Fruit fly (Drosophila melanogaster) whole organism, embryonic: Measurements from ENCODE around the gene dpr9.

Experiments
- Atf-2 ChIP-seq: fragments of 200-800 bp; sonication (Bioruptor generic); optimal IDR thresholded peaks from 2 replicates; lab custom pipeline; 2016; ENCODE audit warnings: missing biosample characterization, missing genetic modification characterization
- B-H2 ChIP-seq: fragments of 200-800 bp; sonication (Bioruptor generic); optimal IDR thresholded peaks from 2 replicates; lab custom pipeline; 2018; ENCODE audit warnings: missing biosample characterization, mild to moderate bottlenecking, missing genetic modification characterization
- CG10431 ChIP-seq: fragments of 200-800 bp; sonication (Bioruptor generic); optimal IDR thresholded peaks from 3 replicates; lab custom pipeline; 2018; ENCODE audit warnings: missing biosample characterization, mild to moderate bottlenecking, missing genetic modification characterization
- CG12659 ChIP-seq: fragments of 200-800 bp; sonication (Bioruptor generic); optimal IDR thresholded peaks from 3 replicates; lab custom pipeline; 2017; ENCODE audit warnings: mild to moderate bottlenecking, missing biosample characterization, missing genetic modification reagents, missing genetic modification characterization
- CG14710 ChIP-seq: fragments of 200-800 bp; sonication (Bioruptor generic); optimal IDR thresholded peaks from 3 replicates; lab custom pipeline; 2019; ENCODE audit warnings: missing biosample characterization, mild to moderate bottlenecking, missing genetic modification characterization, moderate library complexity
- CG1529 ChIP-seq: fragments of 200-800 bp; sonication (Bioruptor generic); optimal IDR thresholded peaks from 3 replicates; lab custom pipeline; 2018; ENCODE audit warnings: missing biosample characterization, missing genetic modification characterization
- CG16815 ChIP-seq: fragments of 200-800 bp; sonication (Bioruptor generic); optimal IDR thresholded peaks from 3 replicates; lab custom pipeline; 2017; ENCODE audit warnings: missing biosample characterization, mild to moderate bottlenecking, missing genetic modification characterization
- CG18011 ChIP-seq: fragments of 200-800 bp; sonication (Bioruptor generic); optimal IDR thresholded peaks from 2 replicates; lab custom pipeline; 2017; ENCODE audit warnings: missing biosample characterization, missing genetic modification characterization, mild to moderate bottlenecking, moderate library complexity, missing genotype
- CG18476 ChIP-seq: fragments of 200-800 bp; sonication (Bioruptor generic); optimal IDR thresholded peaks from 2 replicates; lab custom pipeline; 2016; ENCODE audit warnings: missing biosample characterization, mild to moderate bottlenecking, missing genetic modification characterization
- CG2889 ChIP-seq: fragments of 200-800 bp; sonication (Bioruptor generic); IDR thresholded peaks from 3 replicates; pipeline ENCODE4 v1.3.6; 2022; ENCODE audit warnings: missing biosample characterization, missing genetic modification characterization
- CG31365 ChIP-seq: fragments of 200-800 bp; sonication (Bioruptor generic); optimal IDR thresholded peaks from 2 replicates; lab custom pipeline; 2018; ENCODE audit warnings: missing biosample characterization, mild to moderate bottlenecking, missing genetic modification characterization
- CG4328 ChIP-seq: fragments of 200-800 bp; sonication (Bioruptor generic); optimal IDR thresholded peaks from 3 replicates; lab custom pipeline; 2017; ENCODE audit warnings: missing biosample characterization, missing genetic modification reagents, missing genetic modification characterization
- CG6175 ChIP-seq: fragments of 200-800 bp; sonication (Bioruptor generic); IDR thresholded peaks from 3 replicates; pipeline ENCODE4 v1.3.6; 2022; ENCODE audit warnings: missing biosample characterization, missing genetic modification characterization
- CG6254 ChIP-seq: fragments of 200-800 bp; sonication (Bioruptor generic); optimal IDR thresholded peaks from 3 replicates; lab custom pipeline; 2017; ENCODE audit warnings: mild to moderate bottlenecking, missing biosample characterization, missing genetic modification reagents, missing genetic modification characterization
- CG6272 ChIP-seq: fragments of 200-800 bp; sonication (Bioruptor generic); IDR thresholded peaks from 2 replicates; pipeline ENCODE4 v1.3.6; 2022; ENCODE audit warnings: missing biosample characterization, missing genetic modification characterization
- CG6654 ChIP-seq: fragments of 200-800 bp; sonication (Bioruptor generic); optimal IDR thresholded peaks from 2 replicates; lab custom pipeline; 2017; ENCODE audit warnings: missing biosample characterization, mild to moderate bottlenecking, missing genetic modification characterization
- CG7372 ChIP-seq: fragments of 200-800 bp; sonication (Bioruptor generic); IDR thresholded peaks from 2 replicates; pipeline ENCODE4 v1.3.6; 2022; ENCODE audit warnings: missing biosample characterization, missing genetic modification characterization
- CG7839 ChIP-seq: fragments of 200-800 bp; sonication (Bioruptor generic); optimal IDR thresholded peaks from 3 replicates; lab custom pipeline; 2018; ENCODE audit warnings: missing biosample characterization, mild to moderate bottlenecking, missing genetic modification characterization, moderate library complexity
- CG8089 ChIP-seq: fragments of 200-800 bp; sonication (Bioruptor generic); optimal IDR thresholded peaks from 3 replicates; lab custom pipeline; 2016; ENCODE audit warnings: missing biosample characterization, missing genetic modification characterization
- CG9609 ChIP-seq: fragments of 200-800 bp; sonication (Bioruptor generic); optimal IDR thresholded peaks from 3 replicates; lab custom pipeline; 2016; ENCODE audit warnings: missing biosample characterization, missing genetic modification characterization
- Ets65A ChIP-seq: fragments of 200-800 bp; sonication (Bioruptor generic); peaks from one replicate; lab custom pipeline; 2016; ENCODE audit warnings: missing biosample characterization, missing genetic modification characterization
- HLH4C ChIP-seq: fragments of 200-800 bp; sonication (Bioruptor generic); IDR thresholded peaks from 3 replicates; pipeline ENCODE4 v1.3.6; 2022; ENCODE audit warnings: missing biosample characterization, missing genetic modification characterization; ENCODE audit not compliant: partially characterized antibody
- Hr39 ChIP-seq: fragments of >200 bp; optimal IDR thresholded peaks from 2 replicates; lab custom pipeline; 2017
- MESR4 ChIP-seq: fragments of 200-800 bp; sonication (Bioruptor generic); optimal IDR thresholded peaks from 2 replicates; lab custom pipeline; 2018; ENCODE audit warnings: missing biosample characterization, mild to moderate bottlenecking, missing genetic modification characterization, moderate library complexity
- Med ChIP-seq: fragments of 200-800 bp; sonication (Bioruptor generic); peaks from one replicate; lab custom pipeline; 2016; ENCODE audit warnings: missing biosample characterization, missing genetic modification characterization, mild to moderate bottlenecking, inconsistent platforms, moderate library complexity
- NK7.1 ChIP-seq: fragments of 200-800 bp; sonication (Bioruptor generic); optimal IDR thresholded peaks from 3 replicates; lab custom pipeline; 2016; ENCODE audit warnings: missing biosample characterization, missing genetic modification characterization
- NfI ChIP-seq: fragments of 200-800 bp; sonication (Bioruptor generic); optimal IDR thresholded peaks from 3 replicates; lab custom pipeline; 2018; ENCODE audit warnings: missing biosample characterization, mild to moderate bottlenecking, missing genetic modification characterization, moderate library complexity
- Tbp ChIP-seq: fragments of >200 bp; optimal IDR thresholded peaks from 2 replicates; lab custom pipeline; 2018; ENCODE audit warnings: missing biosample characterization, missing genetic modification characterization
- bcd ChIP-seq: fragments of 200-800 bp; sonication (Bioruptor generic); optimal IDR thresholded peaks from 2 replicates; lab custom pipeline; 2017; ENCODE audit warnings: missing biosample characterization, mild to moderate bottlenecking, missing genetic modification characterization
- chif ChIP-seq, 2 experiments: fragments of 200-800 bp; sonication (Bioruptor generic); optimal IDR thresholded peaks; 3 replicates each; lab custom pipeline; 2016; ENCODE audit warnings: missing biosample characterization in 2 of 2, missing genetic modification characterization in 2 of 2
- chm ChIP-seq: fragments of 200-800 bp; sonication (Bioruptor generic); IDR thresholded peaks from 2 replicates; pipeline ENCODE4 v1.3.6; 2022; ENCODE audit warnings: missing biosample characterization, missing genetic modification characterization
- chn ChIP-seq: fragments of 200-800 bp; sonication (Bioruptor generic); optimal IDR thresholded peaks from 2 replicates; lab custom pipeline; 2016; ENCODE audit warnings: missing biosample characterization, missing genetic modification characterization
- corto ChIP-seq: fragments of 200-800 bp; sonication (Bioruptor generic); optimal IDR thresholded peaks from 2 replicates; lab custom pipeline; 2016; ENCODE audit warnings: missing biosample characterization, mild to moderate bottlenecking, missing genetic modification characterization, moderate library complexity
- crc ChIP-seq: fragments of 200-800 bp; sonication (Bioruptor generic); optimal IDR thresholded peaks from 2 replicates; lab custom pipeline; 2016; ENCODE audit warnings: missing biosample characterization, missing genetic modification characterization
- dysf ChIP-seq: fragments of 200-800 bp; sonication (Bioruptor generic); IDR thresholded peaks from 3 replicates; pipeline ENCODE4 v1.3.6; 2022; ENCODE audit warnings: missing biosample characterization, missing genetic modification characterization
- eyg ChIP-seq: fragments of 200-800 bp; sonication (Bioruptor generic); optimal IDR thresholded peaks from 3 replicates; lab custom pipeline; 2016; ENCODE audit warnings: missing biosample characterization, missing genetic modification characterization
- gem ChIP-seq: fragments of 200-800 bp; sonication (Bioruptor generic); optimal IDR thresholded peaks from 2 replicates; lab custom pipeline; 2019; ENCODE audit warnings: missing biosample characterization, mild to moderate bottlenecking, missing genetic modification characterization, moderate library complexity
- h ChIP-seq: fragments of >200 bp; optimal IDR thresholded peaks from 2 replicates; lab custom pipeline; 2017
- lab ChIP-seq: fragments of 200-800 bp; sonication (Bioruptor generic); optimal IDR thresholded peaks from 3 replicates; lab custom pipeline; 2017; ENCODE audit warnings: missing biosample characterization, missing genetic modification characterization, mild to moderate bottlenecking, moderate library complexity, missing genetic modification reagents
- lbe ChIP-seq: fragments of 200-800 bp; sonication (Bioruptor generic); optimal IDR thresholded peaks from 2 replicates; lab custom pipeline; 2016; ENCODE audit warnings: missing biosample characterization, mild to moderate bottlenecking, missing genetic modification characterization
- nerfin-2 ChIP-seq: fragments of 200-800 bp; sonication (Bioruptor generic); IDR thresholded peaks from 2 replicates; pipeline ENCODE4 v1.3.6; 2022; ENCODE audit warnings: missing biosample characterization, missing genetic modification characterization; ENCODE audit not compliant: partially characterized antibody
- otp ChIP-seq: fragments of 200-800 bp; sonication (Bioruptor generic); IDR thresholded peaks from 3 replicates; pipeline ENCODE4, ENCODE4 v1.3.6; 2022; ENCODE audit warnings: missing biosample characterization, missing genetic modification characterization
- pb ChIP-seq: fragments of 200-800 bp; sonication (Bioruptor generic); optimal IDR thresholded peaks from 3 replicates; lab custom pipeline; 2016; ENCODE audit warnings: missing biosample characterization, missing genetic modification characterization
- peb ChIP-seq: fragments of 200-800 bp; sonication (Bioruptor generic); IDR thresholded peaks from 2 replicates; pipeline ENCODE4 v1.3.6; 2022; ENCODE audit warnings: missing biosample characterization, missing genetic modification characterization
- rib ChIP-seq: fragments of 200-800 bp; sonication (Bioruptor generic); IDR thresholded peaks from 2 replicates; pipeline ENCODE4 v1.3.6; 2022; ENCODE audit warnings: missing biosample characterization, missing genetic modification characterization
- sr ChIP-seq: fragments of 200-800 bp; sonication (Bioruptor generic); IDR thresholded peaks from 3 replicates; pipeline ENCODE4 v1.3.6; 2022; ENCODE audit warnings: missing biosample characterization, missing genetic modification characterization
- tll ChIP-seq, 2 experiments: fragments of 200-800 bp in 1 of 2; fragments of >200 bp in 1 of 2; sonication (Bioruptor generic) in 1 of 2; optimal IDR thresholded peaks; 2 replicates each; lab custom pipeline; 2017 to 2019; ENCODE audit warnings: missing biosample characterization in 2 of 2, missing genetic modification characterization in 2 of 2, mild to moderate bottlenecking in 1 of 2, moderate library complexity in 1 of 2
- trh ChIP-seq: fragments of 200-800 bp; sonication (Bioruptor generic); optimal IDR thresholded peaks from 2 replicates; lab custom pipeline; 2016; ENCODE audit warnings: missing biosample characterization, missing genetic modification characterization
- tup ChIP-seq: fragments of 200-800 bp; sonication (Bioruptor generic); optimal IDR thresholded peaks from 2 replicates; lab custom pipeline; 2016; ENCODE audit warnings: missing biosample characterization, mild to moderate bottlenecking, missing genetic modification characterization, moderate library complexity
- tx ChIP-seq: fragments of 200-800 bp; sonication (Bioruptor generic); optimal IDR thresholded peaks from 2 replicates; lab custom pipeline; 2016; ENCODE audit warnings: missing biosample characterization, missing genetic modification characterization
- wdn ChIP-seq: fragments of 200-800 bp; sonication (Bioruptor generic); IDR thresholded peaks from 2 replicates; pipeline ENCODE4 v1.3.6; 2022; ENCODE audit warnings: missing biosample characterization, missing genetic modification characterization

Gene dpr9

DNA sequence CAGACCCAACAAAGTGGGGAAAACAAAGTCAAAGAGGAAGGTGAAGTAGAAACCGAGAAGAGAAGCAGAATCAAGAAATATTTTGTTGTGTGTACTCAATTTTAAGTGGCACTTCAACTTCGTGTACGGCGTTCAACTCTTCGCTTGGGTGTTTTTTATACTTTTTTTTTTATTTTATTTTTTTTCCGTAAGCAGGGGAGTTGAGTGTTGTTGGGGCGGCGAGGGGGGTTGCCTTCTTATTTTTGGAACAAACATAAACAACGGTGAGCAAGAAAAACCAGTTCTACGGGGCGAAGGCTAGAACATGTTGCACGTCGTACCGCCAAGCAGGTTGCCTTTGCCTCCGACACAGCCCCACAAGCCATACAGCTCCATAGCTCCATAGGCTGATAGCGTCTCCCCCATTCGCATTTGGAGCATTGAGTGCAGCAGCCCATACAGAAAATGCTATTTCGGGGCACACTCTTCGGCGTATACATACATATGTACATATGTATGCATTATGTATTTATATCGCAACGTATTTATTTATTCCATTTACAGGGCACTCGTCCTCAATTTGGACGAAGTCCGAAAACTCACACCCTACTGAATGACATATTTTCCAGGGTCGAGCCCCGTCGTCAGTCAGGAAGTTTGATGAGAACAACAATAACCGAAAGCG lies 14.8 kb upstream of the dpr9 start (continued):
- TF ChIP-seq otp (no peak), nerfin-2 (GFP tag; lab: Robert Waterston, UW) (no peak), CG31365 (tag; lab: Kevin White, UChicago) (no peak), dysf (no peak), chif (GFP tag; optimal IDR thresholded peaks at IDR 0.05; lab: Kevin White, UChicago) (no peak), tll (GFP tag; optimal IDR thresholded peaks at IDR 0.05; lab: Kevin White, UChicago) (no peak), CG1529 (GFP tag; lab: Kevin White, UChicago) (no peak), NfI (GFP tag; lab: Kevin White, UChicago) (no peak), corto (GFP tag; lab: Kevin White, UChicago) (no peak), B-H2 (GFP tag; lab: Kevin White, UChicago) (no peak), trh (GFP tag; lab: Kevin White, UChicago) (no peak), Med (GFP tag; lab: Kevin White, UChicago) (peak; percentile 0), eyg (GFP tag; lab: Kevin White, UChicago) (no peak), Ets65A (GFP tag; lab: Kevin White, UChicago) (no peak), lbe (peak; percentile 31), CG10431 (GFP tag; lab: Kevin White, UChicago) (peak; percentile 1), HLH4C (no peak; the same call in 2 of the 3 replicates), CG12659 (no peak), Tbp (no peak), h (lab: Kevin White, UChicago) (no peak), rib (peak; percentile 55; the same call in 1 of the 2 replicates), peb (GFP tag; lab: Robert Waterston, UW) (no peak), pb (GFP tag; lab: Kevin White, UChicago) (no peak), tup (GFP tag; lab: Kevin White, UChicago) (peak; percentile 4), Atf-2 (GFP tag; lab: Kevin White, UChicago) (no peak), lab (no peak), tx (no peak), sr (GFP tag; lab: Robert Waterston, UW) (no peak), CG9609 (GFP tag; lab: Kevin White, UChicago) (no peak), CG14710 (tag; lab: Kevin White, UChicago) (no peak), CG4328 (no peak), chm (GFP tag; lab: Robert Waterston, UW) (0 out of 2 replicates have a peak, but pooled peaks have one; percentile 45), CG7839 (tag; lab: Kevin White, UChicago) (no peak), CG6254 (GFP tag; lab: Kevin White, UChicago) (no peak), bcd (GFP tag; lab: Kevin White, UChicago) (no peak), CG6272 (GFP tag; lab: Robert Waterston, UW) (no peak), CG18476 (GFP tag; lab: Kevin White, UChicago) (no peak), CG6654 (GFP tag; lab: Kevin White, UChicago) (no peak), CG6175 (peak; percentile 78; the same call in 2 of the 3 replicates), gem (tag; lab: Kevin White, UChicago) (peak; percentile 10), CG8089 (no peak), wdn (GFP tag; lab: Robert Waterston, UW) (no peak), CG2889 (GFP tag; lab: Robert Waterston, UW) (no peak), CG16815 (GFP tag; lab: Kevin White, UChicago) (no peak), MESR4 (no peak), crc (no peak), CG18011 (GFP tag; lab: Kevin White, UChicago) (no peak), CG7372 (GFP tag; lab: Robert Waterston, UW) (no peak), NK7.1 (GFP tag; lab: Kevin White, UChicago) (no peak), Hr39 (lab: Kevin White, UChicago) (no peak), chn (no peak)
